Fruit fly (Drosophila melanogaster) whole organism, embryonic: Measurements from ENCODE around the gene CG44303.

ENCODE experiments used
- Asciz ChIP-seq: fragments of 200-800 bp; sonication (Bioruptor generic); optimal IDR thresholded peaks from 2 replicates; lab custom pipeline; 2017; ENCODE audit warnings: missing biosample characterization, mild to moderate bottlenecking, missing genetic modification characterization, missing genetic modification reagents
- Bgb ChIP-seq: fragments of 200-800 bp; sonication (Bioruptor generic); IDR thresholded peaks from 2 replicates; pipeline ENCODE4 v1.3.6; 2022; ENCODE audit warnings: missing biosample characterization, missing genetic modification characterization; ENCODE audit not compliant: partially characterized antibody
- BtbVII ChIP-seq: fragments of 200-800 bp; sonication (Bioruptor generic); optimal IDR thresholded peaks from 3 replicates; lab custom pipeline; 2017; ENCODE audit warnings: missing biosample characterization, mild to moderate bottlenecking, missing genetic modification characterization
- C15 ChIP-seq: fragments of 200-800 bp; sonication (Bioruptor generic); IDR thresholded peaks from 3 replicates; pipeline ENCODE4 v1.3.6; 2022; ENCODE audit warnings: missing biosample characterization, missing genetic modification characterization
- CG1024 ChIP-seq: fragments of 200-800 bp; sonication (Bioruptor generic); IDR thresholded peaks from 2 replicates; pipeline ENCODE4 v1.3.6; 2022; ENCODE audit warnings: missing biosample characterization, missing genetic modification characterization
- CG10366 ChIP-seq: fragments of 200-800 bp; sonication (Bioruptor generic); IDR thresholded peaks from 2 replicates; pipeline ENCODE4 v1.3.6; 2022; ENCODE audit warnings: missing biosample characterization, missing genetic modification characterization
- CG10979 ChIP-seq: fragments of 200-800 bp; sonication (Bioruptor generic); optimal IDR thresholded peaks from 2 replicates; lab custom pipeline; 2018; ENCODE audit warnings: missing biosample characterization, mild to moderate bottlenecking, missing genetic modification characterization, moderate library complexity
- CG11696 ChIP-seq: fragments of 200-800 bp; sonication (Bioruptor generic); IDR thresholded peaks from 2 replicates; pipeline ENCODE4 v1.3.6; 2022; ENCODE audit warnings: missing biosample characterization, missing genetic modification characterization
- CG12299 ChIP-seq: fragments of 200-800 bp; sonication (Bioruptor generic); optimal IDR thresholded peaks from 2 replicates; lab custom pipeline; 2018; ENCODE audit warnings: missing biosample characterization, mild to moderate bottlenecking, missing genetic modification characterization
- CG14441 ChIP-seq: fragments of 200-800 bp; sonication (Bioruptor generic); IDR thresholded peaks from 2 replicates; pipeline ENCODE4 v1.3.6; 2022; ENCODE audit warnings: missing biosample characterization, missing genetic modification characterization
- CG15269 ChIP-seq: fragments of 200-800 bp; sonication (Bioruptor generic); optimal IDR thresholded peaks from 2 replicates; lab custom pipeline; 2018; ENCODE audit warnings: missing biosample characterization, mild to moderate bottlenecking, missing genetic modification characterization, moderate library complexity
- CG1529 ChIP-seq: fragments of 200-800 bp; sonication (Bioruptor generic); optimal IDR thresholded peaks from 3 replicates; lab custom pipeline; 2018; ENCODE audit warnings: missing biosample characterization, missing genetic modification characterization
- CG16815 ChIP-seq: fragments of 200-800 bp; sonication (Bioruptor generic); optimal IDR thresholded peaks from 3 replicates; lab custom pipeline; 2017; ENCODE audit warnings: missing biosample characterization, mild to moderate bottlenecking, missing genetic modification characterization
- CG18764 ChIP-seq: fragments of 200-800 bp; sonication (Bioruptor generic); optimal IDR thresholded peaks from 3 replicates; lab custom pipeline; 2016; ENCODE audit warnings: missing biosample characterization, missing genetic modification characterization
- CG2889 ChIP-seq: fragments of 200-800 bp; sonication (Bioruptor generic); IDR thresholded peaks from 3 replicates; pipeline ENCODE4 v1.3.6; 2022; ENCODE audit warnings: missing biosample characterization, missing genetic modification characterization
- CG30431 ChIP-seq: fragments of 200-800 bp; sonication (Bioruptor generic); optimal IDR thresholded peaks from 2 replicates; lab custom pipeline; 2017; ENCODE audit warnings: missing biosample characterization, missing genetic modification characterization
- CG34376 ChIP-seq: fragments of 200-800 bp; sonication (Bioruptor generic); optimal IDR thresholded peaks from 2 replicates; lab custom pipeline; 2018; ENCODE audit warnings: missing biosample characterization, mild to moderate bottlenecking, missing genetic modification characterization
- CG3847 ChIP-seq: fragments of 200-800 bp; sonication (Bioruptor generic); IDR thresholded peaks from 2 replicates; pipeline ENCODE4 v1.3.6; 2022; ENCODE audit warnings: missing biosample characterization, missing genetic modification characterization
- CG6765 ChIP-seq: fragments of 200-800 bp; sonication (Bioruptor generic); optimal IDR thresholded peaks from 3 replicates; lab custom pipeline; 2017; ENCODE audit warnings: missing biosample characterization, mild to moderate bottlenecking, missing genetic modification characterization
- CG6791 ChIP-seq: fragments of 200-800 bp; sonication (Bioruptor generic); IDR thresholded peaks from 3 replicates; pipeline ENCODE4 v1.3.6; 2022; ENCODE audit warnings: missing biosample characterization, missing genetic modification characterization; ENCODE audit not compliant: partially characterized antibody
- CG6854 ChIP-seq: fragments of 200-800 bp; sonication (Bioruptor generic); optimal IDR thresholded peaks from 3 replicates; lab custom pipeline; 2017; ENCODE audit warnings: missing biosample characterization, mild to moderate bottlenecking, missing genetic modification characterization
- CG7357 ChIP-seq: fragments of 200-800 bp; sonication (Bioruptor generic); IDR thresholded peaks from 3 replicates; pipeline ENCODE4 v1.3.6; 2022; ENCODE audit warnings: missing biosample characterization, missing genetic modification characterization
- CG7372 ChIP-seq: fragments of 200-800 bp; sonication (Bioruptor generic); IDR thresholded peaks from 2 replicates; pipeline ENCODE4 v1.3.6; 2022; ENCODE audit warnings: missing biosample characterization, missing genetic modification characterization
- CG8765 ChIP-seq: fragments of 200-800 bp; sonication (Bioruptor generic); IDR thresholded peaks from 2 replicates; pipeline ENCODE4 v1.3.6; 2022; ENCODE audit warnings: missing biosample characterization, missing genetic modification characterization
- CoRest ChIP-seq: fragments of 200-800 bp; sonication (Bioruptor generic); optimal IDR thresholded peaks from 3 replicates; lab custom pipeline; 2018; ENCODE audit warnings: missing biosample characterization, mild to moderate bottlenecking, missing genetic modification characterization, moderate library complexity
- HHEX ChIP-seq: fragments of 200-800 bp; sonication (Bioruptor generic); optimal IDR thresholded peaks from 3 replicates; lab custom pipeline; 2017; ENCODE audit warnings: missing biosample characterization, mild to moderate bottlenecking, missing genetic modification characterization, missing genetic modification reagents
- Lpt ChIP-seq: fragments of >200 bp; optimal IDR thresholded peaks from 2 replicates; lab custom pipeline; 2018; ENCODE audit warnings: missing biosample characterization, missing genetic modification characterization
- Meics ChIP-seq: fragments of 200-800 bp; sonication (Bioruptor generic); optimal IDR thresholded peaks from 2 replicates; lab custom pipeline; 2017; ENCODE audit warnings: missing biosample characterization, mild to moderate bottlenecking, missing genetic modification characterization
- Mrtf ChIP-seq: fragments of 200-800 bp; sonication (Bioruptor generic); IDR thresholded peaks from 3 replicates; pipeline ENCODE4 v1.3.6; 2022; ENCODE audit warnings: missing biosample characterization, missing genetic modification characterization
- Rfx ChIP-seq: fragments of 200-800 bp; sonication (Bioruptor generic); IDR thresholded peaks from 2 replicates; pipeline ENCODE4 v1.3.6; 2022; ENCODE audit warnings: missing biosample characterization, missing genetic modification characterization
- Ssrp ChIP-seq: fragments of 200-800 bp; sonication (Bioruptor generic); optimal IDR thresholded peaks from 2 replicates; lab custom pipeline; 2018; ENCODE audit warnings: missing biosample characterization, mild to moderate bottlenecking, missing genetic modification characterization, moderate library complexity
- Usf ChIP-seq: fragments of 200-800 bp; sonication (Bioruptor generic); optimal IDR thresholded peaks from 2 replicates; lab custom pipeline; 2017; ENCODE audit warnings: missing genotype, missing biosample characterization, missing genetic modification characterization
- YL-1 ChIP-seq: fragments of 200-800 bp; sonication (Bioruptor generic); optimal IDR thresholded peaks from 3 replicates; lab custom pipeline; 2017; ENCODE audit warnings: missing biosample characterization, mild to moderate bottlenecking, missing genetic modification characterization
- ash1 ChIP-seq: fragments of 200-800 bp; sonication (Bioruptor generic); optimal IDR thresholded peaks from 2 replicates; lab custom pipeline; 2018; ENCODE audit warnings: missing biosample characterization, mild to moderate bottlenecking, missing genetic modification characterization
- chm ChIP-seq: fragments of 200-800 bp; sonication (Bioruptor generic); IDR thresholded peaks from 2 replicates; pipeline ENCODE4 v1.3.6; 2022; ENCODE audit warnings: missing biosample characterization, missing genetic modification characterization
- chn ChIP-seq: fragments of 200-800 bp; sonication (Bioruptor generic); optimal IDR thresholded peaks from 2 replicates; lab custom pipeline; 2016; ENCODE audit warnings: missing biosample characterization, missing genetic modification characterization
- corto ChIP-seq: fragments of 200-800 bp; sonication (Bioruptor generic); optimal IDR thresholded peaks from 2 replicates; lab custom pipeline; 2016; ENCODE audit warnings: missing biosample characterization, mild to moderate bottlenecking, missing genetic modification characterization, moderate library complexity
- emc ChIP-seq: fragments of 200-800 bp; sonication (Bioruptor generic); optimal IDR thresholded peaks from 2 replicates; lab custom pipeline; 2016; ENCODE audit warnings: missing biosample characterization, missing genetic modification characterization
- esg ChIP-seq: fragments of 200-800 bp; sonication (Bioruptor generic); conservative IDR thresholded peaks from 2 replicates; pipeline ENCODE4 v1.3.6; 2022; ENCODE audit warnings: missing biosample characterization, missing genetic modification characterization
- kay ChIP-seq: fragments of 200-800 bp; sonication (Bioruptor generic); optimal IDR thresholded peaks from 2 replicates; lab custom pipeline; 2016; ENCODE audit warnings: missing biosample characterization, missing genetic modification characterization
- lilli ChIP-seq: fragments of 200-800 bp; sonication (Bioruptor generic); optimal IDR thresholded peaks from 3 replicates; lab custom pipeline; 2016; ENCODE audit warnings: missing biosample characterization, missing genetic modification characterization
- lov ChIP-seq, 2 experiments: fragments of 200-800 bp in 1 of 2; fragments of >200 bp in 1 of 2; sonication (Bioruptor generic) in 1 of 2; IDR thresholded peaks in 1 of 2; optimal IDR thresholded peaks in 1 of 2; 2 replicates in 1 of 2; 3 replicates in 1 of 2; pipeline versions ENCODE4 v1.3.6 to Lab custom; 2017 to 2022; ENCODE audit warnings: missing biosample characterization in 1 of 2, missing genetic modification characterization in 1 of 2
- shn ChIP-seq: fragments of 200-800 bp; sonication (Bioruptor generic); optimal IDR thresholded peaks from 3 replicates; lab custom pipeline; 2016; ENCODE audit warnings: missing biosample characterization, missing genetic modification characterization
- slp2 ChIP-seq: fragments of 200-800 bp; sonication (Bioruptor generic); optimal IDR thresholded peaks from 2 replicates; lab custom pipeline; 2016; ENCODE audit warnings: missing biosample characterization, missing genetic modification characterization
- toy ChIP-seq: fragments of 200-800 bp; sonication (Bioruptor generic); IDR thresholded peaks from 2 replicates; pipeline ENCODE4 v1.3.6; 2022; ENCODE audit warnings: missing biosample characterization, missing genetic modification characterization
- usp ChIP-seq: fragments of >200 bp; optimal IDR thresholded peaks from 2 replicates; lab custom pipeline; 2017; ENCODE audit warnings: missing biosample characterization, missing genetic modification characterization
- vnd ChIP-seq: fragments of 200-800 bp; sonication (Bioruptor generic); IDR thresholded peaks from 3 replicates; pipeline ENCODE4 v1.3.6; 2022; ENCODE audit warnings: missing biosample characterization, missing genetic modification characterization; ENCODE audit not compliant: partially characterized antibody
- wdn ChIP-seq: fragments of 200-800 bp; sonication (Bioruptor generic); IDR thresholded peaks from 2 replicates; pipeline ENCODE4 v1.3.6; 2022; ENCODE audit warnings: missing biosample characterization, missing genetic modification characterization
- yki ChIP-seq: fragments of >200 bp; optimal IDR thresholded peaks from 3 replicates; lab custom pipeline; 2018
- zen2 ChIP-seq: fragments of 200-800 bp; sonication (Bioruptor generic); IDR thresholded peaks from 3 replicates; pipeline ENCODE4 v1.3.6; 2022; ENCODE audit warnings: missing biosample characterization, missing genetic modification characterization; ENCODE audit not compliant: partially characterized antibody

The CG44303 gene

dm6 chrX:6654198-6654831, 32.9 kb downstream of the CG44303 start, which contains the start of the genes CG3226 and Cdc7 (continued):
- TF ChIP-seq corto (GFP tag; lab: Kevin White, UChicago): no peak
- peak; percentile 75 for TF ChIP-seq CG6854 (GFP tag; lab: Kevin White, UChicago)
- peak; percentile 83 for TF ChIP-seq Rfx (GFP tag; lab: Robert Waterston, UW)
- peak; percentile 93 for TF ChIP-seq CG34376
- TF ChIP-seq Usf (GFP tag; lab: Kevin White, UChicago): peak; percentile 48
- TF ChIP-seq HHEX (GFP tag; lab: Kevin White, UChicago): peak; percentile 86
- peak; percentile 21 for TF ChIP-seq CG18764 (GFP tag; lab: Kevin White, UChicago)
- peak; percentile 80 for TF ChIP-seq CoRest
- peak; percentile 87 for TF ChIP-seq Bgb
- peak; percentile 73 for TF ChIP-seq CG15269 (tag; lab: Kevin White, UChicago)
- TF ChIP-seq CG1529: peak; percentile 62
- no peak for TF ChIP-seq CG7357 (GFP tag; lab: Robert Waterston, UW)
- TF ChIP-seq CG1024 (GFP tag; lab: Robert Waterston, UW): 0 out of 2 replicates have a peak, but pooled peaks have one; percentile 16
- TF ChIP-seq yki (lab: Kevin White, UChicago): no peak
- TF ChIP-seq Meics (GFP tag; lab: Kevin White, UChicago): peak; percentile 89
- TF ChIP-seq lilli (GFP tag; lab: Kevin White, UChicago): peak; percentile 12
- TF ChIP-seq CG3847 (GFP tag; lab: Robert Waterston, UW): peak; percentile 57; the same call in 1 of the 2 replicates
- 0 out of 2 replicates have a peak, but pooled peaks have one; percentile 11 for TF ChIP-seq CG11696
- TF ChIP-seq CG7372 (GFP tag; lab: Robert Waterston, UW): peak; percentile 40; the same call in 1 of the 2 replicates
- peak; percentile 83 for TF ChIP-seq BtbVII (GFP tag; lab: Kevin White, UChicago)
- no peak for TF ChIP-seq usp (GFP tag; lab: Kevin White, UChicago)
- peak; percentile 44; the same call in 1 of the 2 replicates for TF ChIP-seq CG14441 (GFP tag; lab: Robert Waterston, UW)
- peak; percentile 47 for TF ChIP-seq CG10979 (tag; lab: Kevin White, UChicago)
- TF ChIP-seq CG10366 (GFP tag; lab: Robert Waterston, UW): peak; percentile 25; the same call in 1 of the 2 replicates
- no peak for TF ChIP-seq CG2889 (GFP tag; lab: Robert Waterston, UW)
- no peak for TF ChIP-seq chn (GFP tag; lab: Kevin White, UChicago)
- TF ChIP-seq lov (optimal IDR thresholded peaks at IDR 0.05; lab: Kevin White, UChicago): no peak
- TF ChIP-seq lov (GFP tag; IDR thresholded peaks at IDR 0.05; lab: Robert Waterston, UW): 0 out of 3 replicates have a peak, but pooled peaks have one; percentile 46
- TF ChIP-seq C15 (GFP tag; lab: Robert Waterston, UW): no peak
- TF ChIP-seq CG6791: peak; percentile 78
- TF ChIP-seq Ssrp (tag; lab: Kevin White, UChicago): peak; percentile 7
- TF ChIP-seq Asciz (GFP tag; lab: Kevin White, UChicago): peak; percentile 65
- TF ChIP-seq esg (GFP tag; lab: Robert Waterston, UW): peak; percentile 23; the same call in 1 of the 2 replicates
- 0 out of 2 replicates have a peak, but pooled peaks have one; percentile 55 for TF ChIP-seq chm
- TF ChIP-seq zen2: no peak
- peak; percentile 65 for TF ChIP-seq shn
- peak; percentile 58; the same call in 2 of the 3 replicates for TF ChIP-seq vnd (GFP tag; lab: Robert Waterston, UW)
- no peak for TF ChIP-seq kay (GFP tag; lab: Kevin White, UChicago)
- no peak for TF ChIP-seq toy (GFP tag; lab: Robert Waterston, UW)
- no peak for TF ChIP-seq CG8765 (GFP tag; lab: Robert Waterston, UW)
- TF ChIP-seq emc (GFP tag; lab: Kevin White, UChicago): peak; percentile 41
- TF ChIP-seq wdn (GFP tag; lab: Robert Waterston, UW): no peak
- TF ChIP-seq CG30431: peak; percentile 42
- TF ChIP-seq slp2: peak; percentile 19
- TF ChIP-seq Lpt: no peak
- no peak for TF ChIP-seq CG16815
- TF ChIP-seq CG12299 (tag; lab: Kevin White, UChicago): peak; percentile 70
- peak; percentile 88 for TF ChIP-seq YL-1 (GFP tag; lab: Kevin White, UChicago)
- peak; percentile 66 for TF ChIP-seq ash1 (GFP tag; lab: Kevin White, UChicago)
- TF ChIP-seq Mrtf (GFP tag; lab: Robert Waterston, UW): no peak
- TF ChIP-seq CG6765 (GFP tag; lab: Kevin White, UChicago): peak; percentile 92
